Worm (Caenorhabditis elegans) whole organism, L4 larva: Measurements from ENCODE around the gene T24A6.20.
"Not testable (repeated sequence)": the region's sequence is repeated elsewhere in the genome, so short reads cannot be mapped to it uniquely, and the experiment has no call there.

Experiments
- T20F7.1 ChIP-seq: fragments of 200-800 bp; sonication (Bioruptor generic); optimal IDR thresholded peaks from 2 replicates; lab custom pipeline; 2018; ENCODE audit warnings: mild to moderate bottlenecking, missing genetic modification characterization, missing compliant biosample characterization
- Y105C5A.15 ChIP-seq: fragments of 200-800 bp; sonication (Bioruptor generic); IDR thresholded peaks from 2 replicates; pipeline ENCODE4 v1.3.6; 2022; ENCODE audit warnings: missing genetic modification characterization, missing compliant biosample characterization
- Y48G9A.11 ChIP-seq: fragments of 200-800 bp; sonication (Bioruptor generic); IDR thresholded peaks from 2 replicates; pipeline ENCODE4 v1.3.6; 2022; ENCODE audit warnings: missing genetic modification reagents, missing genetic modification characterization, missing compliant biosample characterization
- Y75B8A.6 ChIP-seq: fragments of 200-800 bp; sonication (Bioruptor generic); IDR thresholded peaks from 2 replicates; pipeline ENCODE4 v1.3.6; 2022; ENCODE audit warnings: missing genetic modification reagents, missing genetic modification characterization, missing compliant biosample characterization
- ZK337.2 ChIP-seq: fragments of 200-800 bp; sonication (Bioruptor generic); IDR thresholded peaks from 2 replicates; pipeline ENCODE4 v1.3.6; 2022; ENCODE audit warnings: missing genetic modification reagents, missing genetic modification characterization, missing compliant biosample characterization
- ZK546.5 ChIP-seq, 2 experiments: sonication (generic microtip); optimal IDR thresholded peaks; 2 replicates each; lab custom pipeline; 2017; ENCODE audit warnings: missing biosample characterization in 2 of 2, missing genetic modification characterization in 2 of 2
- attf-4 ChIP-seq: sonication (generic microtip); optimal IDR thresholded peaks from 3 replicates; lab custom pipeline; 2017; ENCODE audit warnings: missing biosample characterization, missing genetic modification characterization
- daf-16 ChIP-seq, 3 experiments: sonication (generic microtip); optimal IDR thresholded peaks; 2 replicates each; lab custom pipeline; 2016 to 2017; ENCODE audit warnings: missing genetic modification characterization in 3 of 3, missing genetic modification reagents in 3 of 3, mild to moderate bottlenecking in 2 of 3, missing compliant biosample characterization in 2 of 3, missing biosample characterization in 1 of 3, moderate library complexity in 1 of 3
- dmd-6 ChIP-seq: fragments of 200-800 bp; sonication (Bioruptor generic); IDR thresholded peaks from 2 replicates; pipeline ENCODE4 v1.3.6; 2022; ENCODE audit warnings: missing genetic modification reagents, missing genetic modification characterization, missing compliant biosample characterization
- dve-1 ChIP-seq: sonication (generic microtip); optimal IDR thresholded peaks from 2 replicates; lab custom pipeline; 2017; ENCODE audit warnings: antibody characterized with exemption, mild to moderate bottlenecking, missing genetic modification characterization, missing compliant biosample characterization; ENCODE audit not compliant: insufficient read depth
- fkh-10 ChIP-seq: fragments of 150-350 bp; optimal IDR thresholded peaks from 2 replicates; lab custom pipeline; 2014; ENCODE audit warnings: missing biosample characterization, missing genetic modification reagents, missing genetic modification characterization
- fos-1 ChIP-seq: fragments of 150-350 bp; optimal IDR thresholded peaks from 2 replicates; lab custom pipeline; 2014; ENCODE audit warnings: missing biosample characterization, missing genetic modification characterization
- hlh-11 ChIP-seq: fragments of 200-800 bp; sonication (Bioruptor generic); optimal IDR thresholded peaks from 2 replicates; lab custom pipeline; 2018; ENCODE audit warnings: mild to moderate bottlenecking, missing genetic modification characterization, missing compliant biosample characterization
- hlh-30 ChIP-seq: sonication (generic microtip); optimal IDR thresholded peaks from 2 replicates; lab custom pipeline; 2017; ENCODE audit warnings: antibody characterized with exemption, mild to moderate bottlenecking, missing genetic modification characterization, missing compliant biosample characterization; ENCODE audit not compliant: insufficient read depth
- lin-1 ChIP-seq: fragments of 200-800 bp; sonication (Bioruptor generic); IDR thresholded peaks from 2 replicates; pipeline ENCODE4 v1.3.6; 2022; ENCODE audit warnings: missing genetic modification reagents, missing genetic modification characterization, missing compliant biosample characterization
- mdl-1 ChIP-seq, 2 experiments: fragments of 150-350 bp in 1 of 2; sonication (generic microtip) in 1 of 2; optimal IDR thresholded peaks; 2 replicates each; lab custom pipeline; 2014 to 2017; ENCODE audit warnings: missing biosample characterization in 2 of 2, missing genetic modification characterization in 2 of 2
- nhr-10 ChIP-seq: fragments of 150-350 bp; optimal IDR thresholded peaks from 2 replicates; lab custom pipeline; 2014; ENCODE audit warnings: missing biosample characterization, missing genetic modification characterization
- nhr-102 ChIP-seq: sonication (generic microtip); optimal IDR thresholded peaks from 2 replicates; lab custom pipeline; 2016; ENCODE audit warnings: mild to moderate bottlenecking, missing genetic modification characterization, moderate library complexity, missing compliant biosample characterization
- nhr-28 ChIP-seq: fragments of 150-350 bp; optimal IDR thresholded peaks from 2 replicates; lab custom pipeline; 2014; ENCODE audit warnings: missing biosample characterization, missing genetic modification characterization
- nhr-41 ChIP-seq: fragments of 200-800 bp; sonication (Bioruptor generic); IDR thresholded peaks from 2 replicates; pipeline ENCODE4 v1.3.6; 2022; ENCODE audit warnings: missing genetic modification reagents, missing genetic modification characterization, missing compliant biosample characterization
- nhr-48 ChIP-seq: sonication (generic microtip); optimal IDR thresholded peaks from 2 replicates; lab custom pipeline; 2016; ENCODE audit warnings: mild to moderate bottlenecking, missing genetic modification characterization, missing compliant biosample characterization
- nhr-77 ChIP-seq: fragments of 150-350 bp; optimal IDR thresholded peaks from 2 replicates; lab custom pipeline; 2014; ENCODE audit warnings: missing biosample characterization, missing genetic modification characterization
- php-3 ChIP-seq: fragments of 200-800 bp; sonication (Bioruptor generic); IDR thresholded peaks from 2 replicates; pipeline ENCODE4 v1.3.6; 2022; ENCODE audit warnings: missing genetic modification reagents, missing genetic modification characterization, missing compliant biosample characterization
- pqm-1 ChIP-seq: sonication (generic microtip); optimal IDR thresholded peaks from 2 replicates; lab custom pipeline; 2017; ENCODE audit warnings: missing biosample characterization, missing genetic modification characterization
- rbr-2 ChIP-seq: sonication (generic microtip); optimal IDR thresholded peaks from 2 replicates; lab custom pipeline; 2016; ENCODE audit warnings: missing genotype, missing genetic modification characterization, missing compliant biosample characterization
- set-16 ChIP-seq: fragments of 200-800 bp; sonication (Bioruptor generic); IDR thresholded peaks from 2 replicates; pipeline ENCODE4 v1.3.6; 2022; ENCODE audit warnings: missing genetic modification reagents, missing genetic modification characterization, missing compliant biosample characterization
- snpc-1.2 ChIP-seq: fragments of 200-800 bp; sonication (Bioruptor generic); IDR thresholded peaks from 2 replicates; pipeline ENCODE4 v1.3.6; 2022; ENCODE audit warnings: missing genetic modification reagents, missing genetic modification characterization, missing compliant biosample characterization
- tag-97 ChIP-seq: fragments of 200-800 bp; sonication (Bioruptor generic); IDR thresholded peaks from 2 replicates; pipeline ENCODE4 v1.3.6; 2022; ENCODE audit warnings: missing genetic modification characterization, missing compliant biosample characterization
- tra-1 ChIP-seq: fragments of 200-800 bp; sonication (Bioruptor generic); IDR thresholded peaks from 2 replicates; pipeline ENCODE4 v1.3.6; 2022; ENCODE audit warnings: missing genetic modification reagents, missing genetic modification characterization, missing compliant biosample characterization
- unc-62 ChIP-seq, 3 experiments: fragments of 150-350 bp in 1 of 3; sonication (generic microtip); optimal IDR thresholded peaks in 2 of 3; peaks in 1 of 3; 1 replicate in 1 of 3; 2 replicates in 2 of 3; lab custom pipeline; 2014 to 2017; ENCODE audit warnings: missing biosample characterization in 3 of 3, missing genetic modification characterization in 3 of 3, missing genetic modification reagents in 3 of 3, missing genotype in 1 of 3
- zfp-2 ChIP-seq: sonication (generic microtip); optimal IDR thresholded peaks from 2 replicates; lab custom pipeline; 2016; ENCODE audit warnings: mild to moderate bottlenecking, missing genetic modification characterization, missing compliant biosample characterization
- zip-2 ChIP-seq: fragments of 150-350 bp; optimal IDR thresholded peaks from 2 replicates; lab custom pipeline; 2014; ENCODE audit warnings: missing biosample characterization, missing genetic modification characterization
- ztf-11 ChIP-seq: fragments of 150-350 bp; optimal IDR thresholded peaks from 2 replicates; lab custom pipeline; 2014; ENCODE audit warnings: missing biosample characterization, missing genetic modification characterization

The T24A6.20 gene

ce11 chrV:3552740-3553469 lies at the start of gene T24A6.20:
Gene T24A6.20, plus strand, starts transcription at chrV:3553134.
- no peak for TF ChIP-seq attf-4 (tag; lab: Kevin White, UChicago)
- no peak for TF ChIP-seq tag-97 (GFP tag; lab: Robert Waterston, UW)
- no peak for TF ChIP-seq zfp-2 (tag; lab: Kevin White, UChicago)
- peak; percentile 16 for TF ChIP-seq pqm-1 (tag; lab: Kevin White, UChicago)
- TF ChIP-seq ZK337.2 = no peak
- TF ChIP-seq nhr-28 (tag; lab: Kevin White, UChicago) = peak; percentile 79
- peak in 1 of 2 experiments; percentile 69 for TF ChIP-seq unc-62 (GFP tag; optimal IDR thresholded peaks at IDR 0.05 in 1 of 2; lab: Kevin White, UChicago)
- no peak for TF ChIP-seq unc-62 (tag; optimal IDR thresholded peaks at IDR 0.05; lab: Kevin White, UChicago)
- TF ChIP-seq nhr-10 (tag; lab: Kevin White, UChicago) = no peak
- 0 out of 2 replicates have a peak, but pooled peaks have one; percentile 45 for TF ChIP-seq php-3 (GFP tag; lab: Robert Waterston, UW)

DNA sequence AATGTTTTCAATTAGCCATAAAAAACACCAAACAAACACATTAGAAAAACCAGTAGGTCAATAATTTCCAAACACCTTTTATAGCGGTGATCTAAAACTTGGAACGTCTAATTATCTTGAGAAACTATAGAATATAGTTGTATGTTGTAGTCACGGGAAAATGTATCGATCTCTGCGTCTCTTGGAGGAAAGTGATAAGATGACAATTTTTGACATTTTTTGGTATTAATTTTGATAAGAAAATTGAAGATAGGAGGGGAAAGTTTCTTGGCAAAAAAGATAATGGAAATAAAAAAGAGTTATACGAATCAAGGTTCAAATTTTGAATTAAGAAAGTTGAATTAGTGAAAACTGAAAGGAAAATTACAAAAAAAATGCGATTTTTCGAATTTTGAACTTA lies 47.2 kb upstream of the T24A6.20 start:
- TF ChIP-seq nhr-77 (tag; lab: Kevin White, UChicago) (peak; percentile 78), nhr-10 (tag; lab: Kevin White, UChicago) (no peak), hlh-30 (tag; lab: Kevin White, UChicago) (peak; percentile 69), zip-2 (tag; lab: Kevin White, UChicago) (no peak), nhr-48 (peak; percentile 63), hlh-11 (peak; percentile 77), ZK546.5 (tag; optimal IDR thresholded peaks at IDR 0.05; lab: Kevin White, UChicago) (no peak), T20F7.1 (peak; percentile 72), tra-1 (GFP tag; lab: Robert Waterston, UW) (peak; percentile 60; the same call in 1 of the 2 replicates), fkh-10 (GFP tag; lab: Kevin White, UChicago) (no peak), Y105C5A.15 (GFP tag; lab: Robert Waterston, UW) (no peak), daf-16 (GFP tag; optimal IDR thresholded peaks at IDR 0.05; lab: Kevin White, UChicago) (peak in 1 of 2 experiments; percentile 47), daf-16 (tag; optimal IDR thresholded peaks at IDR 0.05; lab: Kevin White, UChicago) (peak; percentile 82), dve-1 (tag; lab: Kevin White, UChicago) (peak; percentile 89), Y48G9A.11 (GFP tag; lab: Robert Waterston, UW) (no peak), pqm-1 (tag; lab: Kevin White, UChicago) (peak; percentile 78), rbr-2 (tag; lab: Kevin White, UChicago) (no peak), php-3 (GFP tag; lab: Robert Waterston, UW) (peak; percentile 79; the same call in 1 of the 2 replicates), mdl-1 (tag; optimal IDR thresholded peaks at IDR 0.05; lab: Kevin White, UChicago) (peak in 1 of 2 experiments; percentile 44), nhr-41 (0 out of 2 replicates have a peak, but pooled peaks have one; percentile 22), nhr-102 (tag; lab: Kevin White, UChicago) (no peak), dmd-6 (peak; percentile 98), snpc-1.2 (no peak), Y75B8A.6 (GFP tag; lab: Robert Waterston, UW) (no peak), lin-1 (GFP tag; lab: Robert Waterston, UW) (peak; percentile 55; the same call in 1 of the 2 replicates), nhr-28 (tag; lab: Kevin White, UChicago) (peak; percentile 100)
- TF ChIP-seq, all 104 proteins: peak for 15

ce11 chrV:3506252-3506651 lies 46.7 kb upstream of the T24A6.20 start, which contains the start of gene ugt-64:
Gene ugt-64, minus strand, starts transcription at chrV:3506352.
- not testable (repeated sequence) for TF ChIP-seq ztf-11 (tag; lab: Kevin White, UChicago); set-16 (GFP tag; lab: Robert Waterston, UW); tag-97 (GFP tag; lab: Robert Waterston, UW)

DNA sequence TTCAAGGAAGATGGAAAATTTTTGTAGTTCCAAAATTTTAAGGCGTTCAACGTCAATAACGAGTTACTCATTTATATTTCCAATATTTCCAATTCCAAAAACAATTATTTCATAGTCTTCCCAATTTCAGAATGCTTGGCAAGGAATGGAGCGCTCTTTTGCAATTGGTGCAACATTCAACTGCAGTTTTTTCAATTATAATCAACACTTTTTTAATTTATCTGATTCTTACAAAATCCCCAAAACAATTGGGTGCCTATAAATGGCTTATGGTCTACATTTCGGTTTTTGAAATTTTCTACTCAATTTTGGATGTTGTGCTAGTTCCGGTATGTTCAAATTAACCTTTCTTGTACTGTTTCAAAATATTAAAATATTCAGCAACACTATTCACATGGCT lies 45.2 kb upstream of the T24A6.20 start, which contains the start of gene str-225:
TSS of gene str-225 (plus strand) at position 132 of the 400 bp plus-strand sequence.
- TF ChIP-seq unc-62 (GFP tag; optimal IDR thresholded peaks at IDR 0.05 in 1 of 2; lab: Kevin White, UChicago) = peak in 1 of 2 experiments; percentile 93
- no peak for TF ChIP-seq unc-62 (tag; optimal IDR thresholded peaks at IDR 0.05; lab: Kevin White, UChicago)
- TF ChIP-seq fos-1 (tag; lab: Kevin White, UChicago) = no peak
